Worm (Caenorhabditis elegans): ENCODE results near the gene T06A1.1.

DNA sequence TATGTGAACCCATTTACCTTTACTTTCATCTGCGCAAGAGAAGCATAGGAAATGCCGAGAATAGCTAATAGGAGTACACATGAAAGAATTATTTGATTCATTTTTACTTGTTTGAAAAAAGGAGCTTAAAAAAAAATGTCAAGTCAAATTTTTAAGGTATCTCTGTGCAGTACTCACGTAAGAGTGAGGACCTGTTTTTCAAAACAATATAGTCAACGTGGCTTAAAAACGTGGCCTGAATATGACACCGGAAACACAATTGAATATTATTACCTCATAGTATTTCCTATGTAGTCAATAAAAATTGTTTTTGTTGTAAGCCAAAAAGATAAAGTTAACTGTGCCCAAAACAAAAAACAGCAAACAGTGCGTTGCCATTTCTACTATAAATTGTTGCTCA is 5.3 kb downstream of the T06A1.1 start, which contains the start of gene Y32G9A.12:
- TF ChIP-seq ceh-9 (tag; optimal IDR thresholded peaks at IDR 0.05) (no peak), C38D4.7 (GFP tag; optimal IDR thresholded peaks at IDR 0.05) (no peak), ceh-30 (tag; optimal IDR thresholded peaks at IDR 0.05) (no peak), T23F11.4 (GFP tag; optimal IDR thresholded peaks at IDR 0.05) (no peak), pha-4 (tag; optimal IDR thresholded peaks at IDR 0.05) (no peak), hlh-15 (tag; optimal IDR thresholded peaks at IDR 0.05) (no peak), pqm-1 (tag; optimal IDR thresholded peaks at IDR 0.05) (no peak), ceh-22 (tag; optimal IDR thresholded peaks at IDR 0.05) (no peak), tbx-2 (tag; optimal IDR thresholded peaks at IDR 0.05) (no peak), elt-2 (tag; optimal IDR thresholded peaks at IDR 0.05) (no peak), unc-55 (GFP tag; optimal IDR thresholded peaks at IDR 0.05) (no peak)
